Worm (Caenorhabditis elegans) whole organism, L1 larva: ENCODE data around the gene mtcu-2.

Experiments
- alr-1 ChIP-seq: fragments of 200-800 bp; sonication (Bioruptor generic); optimal IDR thresholded peaks from 2 replicates; lab custom pipeline; 2018; ENCODE audit warnings: borderline replicate concordance, mild to moderate bottlenecking, missing genetic modification characterization, missing compliant biosample characterization
- egl-13 ChIP-seq: sonication (generic microtip); optimal IDR thresholded peaks from 2 replicates; lab custom pipeline; 2016; ENCODE audit warnings: missing genotype, missing genetic modification reagents, missing genetic modification characterization, missing compliant biosample characterization
- fkh-4 ChIP-seq: sonication (generic microtip); optimal IDR thresholded peaks from 2 replicates; lab custom pipeline; 2016; ENCODE audit warnings: missing compliant biosample characterization, missing genetic modification characterization, borderline replicate concordance
- nhr-19 ChIP-seq: fragments of 200-800 bp; sonication (Bioruptor generic); conservative IDR thresholded peaks from 2 replicates; pipeline ENCODE4 v1.3.6; 2022; ENCODE audit warnings: missing genetic modification characterization, missing compliant biosample characterization
- nhr-76 ChIP-seq: sonication (generic microtip); optimal IDR thresholded peaks from 2 replicates; lab custom pipeline; 2017; ENCODE audit warnings: missing biosample characterization, missing genetic modification characterization
- sox-4 ChIP-seq: sonication (generic microtip); optimal IDR thresholded peaks from 2 replicates; lab custom pipeline; 2016; ENCODE audit warnings: missing genetic modification characterization, missing compliant biosample characterization
- unc-86 ChIP-seq: sonication (generic microtip); optimal IDR thresholded peaks from 2 replicates; lab custom pipeline; 2016; ENCODE audit warnings: missing genetic modification characterization, missing compliant biosample characterization

- TF ChIP-seq nhr-19 (GFP tag; lab: Robert Waterston, UW) (peak; percentile 32; the same call in 1 of the 2 replicates), sox-4 (tag; lab: Kevin White, UChicago) (no peak), egl-13 (tag; lab: Kevin White, UChicago) (no peak), alr-1 (tag; lab: Kevin White, UChicago) (no peak), nhr-76 (tag; lab: Kevin White, UChicago) (no peak), fkh-4 (tag; lab: Kevin White, UChicago) (no peak), unc-86 (no peak)
These were observed 4.0 kb downstream of the mtcu-2 start for ce11 chrII:10029044-10029443.
